Fruit fly (Drosophila melanogaster) whole organism, embryonic: ENCODE data around the gene CG13097.

Experiments used
- CG11085 ChIP-seq: fragments of 200-800 bp; sonication (Bioruptor generic); IDR thresholded peaks from 2 replicates; pipeline ENCODE4 v1.3.6; 2022; ENCODE audit warnings: missing biosample characterization, missing genetic modification characterization
- CG11247 ChIP-seq: fragments of 200-800 bp; sonication (Bioruptor generic); IDR thresholded peaks from 2 replicates; pipeline ENCODE4 v1.3.6; 2022; ENCODE audit warnings: missing biosample characterization, missing genetic modification characterization
- CG14050 ChIP-seq: fragments of 200-800 bp; sonication (Bioruptor generic); IDR thresholded peaks from 3 replicates; pipeline ENCODE4 v1.3.6; 2022; ENCODE audit warnings: missing biosample characterization, missing genetic modification characterization
- CG15479 ChIP-seq: fragments of 200-800 bp; sonication (Bioruptor generic); optimal IDR thresholded peaks from 3 replicates; lab custom pipeline; 2019; ENCODE audit warnings: missing biosample characterization, mild to moderate bottlenecking, missing genetic modification characterization, moderate library complexity
- CG1602 ChIP-seq: fragments of 200-800 bp; sonication (Bioruptor generic); optimal IDR thresholded peaks from 3 replicates; lab custom pipeline; 2016; ENCODE audit warnings: missing biosample characterization, missing genetic modification characterization
- CG34376 ChIP-seq: fragments of 200-800 bp; sonication (Bioruptor generic); optimal IDR thresholded peaks from 2 replicates; lab custom pipeline; 2018; ENCODE audit warnings: missing biosample characterization, mild to moderate bottlenecking, missing genetic modification characterization
- CG3995 ChIP-seq: fragments of 200-800 bp; sonication (Bioruptor generic); optimal IDR thresholded peaks from 3 replicates; lab custom pipeline; 2016; ENCODE audit warnings: missing biosample characterization, missing genetic modification characterization
- CG42726 ChIP-seq: fragments of 200-800 bp; sonication (Bioruptor generic); IDR thresholded peaks from 2 replicates; pipeline ENCODE4 v1.3.6; 2022; ENCODE audit warnings: missing biosample characterization, missing genetic modification characterization; ENCODE audit not compliant: partially characterized antibody
- CG4360 ChIP-seq: fragments of 200-800 bp; sonication (Bioruptor generic); IDR thresholded peaks from 2 replicates; pipeline ENCODE4 v1.3.6; 2022; ENCODE audit warnings: missing biosample characterization, missing genetic modification characterization
- CG4707 ChIP-seq: fragments of 200-800 bp; sonication (Bioruptor generic); optimal IDR thresholded peaks from 2 replicates; lab custom pipeline; 2018; ENCODE audit warnings: missing biosample characterization, mild to moderate bottlenecking, missing genetic modification characterization, moderate library complexity
- CG4730 ChIP-seq: fragments of 200-800 bp; sonication (Bioruptor generic); IDR thresholded peaks from 2 replicates; pipeline ENCODE4 v1.3.6; 2022; ENCODE audit warnings: missing biosample characterization, missing genetic modification characterization
- CG6765 ChIP-seq: fragments of 200-800 bp; sonication (Bioruptor generic); optimal IDR thresholded peaks from 3 replicates; lab custom pipeline; 2017; ENCODE audit warnings: missing biosample characterization, mild to moderate bottlenecking, missing genetic modification characterization
- CG7786 ChIP-seq: fragments of 200-800 bp; sonication (Bioruptor generic); optimal IDR thresholded peaks from 2 replicates; lab custom pipeline; 2016; ENCODE audit warnings: missing biosample characterization, missing genetic modification characterization
- CG8478 ChIP-seq: fragments of >200 bp; optimal IDR thresholded peaks from 2 replicates; lab custom pipeline; 2018
- CG9727 ChIP-seq: fragments of 200-800 bp; sonication (Bioruptor generic); optimal IDR thresholded peaks from 3 replicates; lab custom pipeline; 2017; ENCODE audit warnings: missing biosample characterization, mild to moderate bottlenecking, missing genetic modification characterization
- CrebB ChIP-seq: fragments of 200-800 bp; sonication (Bioruptor generic); optimal IDR thresholded peaks from 3 replicates; lab custom pipeline; 2018; ENCODE audit warnings: missing biosample characterization, mild to moderate bottlenecking, missing genetic modification characterization
- Deaf1 ChIP-seq: fragments of 200-800 bp; optimal IDR thresholded peaks from 3 replicates; lab custom pipeline; 2019; ENCODE audit warnings: missing biosample characterization, mild to moderate bottlenecking, missing genetic modification characterization, moderate library complexity
- Fer1 ChIP-seq: fragments of 200-800 bp; sonication (Bioruptor generic); optimal IDR thresholded peaks from 2 replicates; lab custom pipeline; 2017; ENCODE audit warnings: missing biosample characterization, mild to moderate bottlenecking, missing genetic modification characterization
- GATAe ChIP-seq: fragments of 200-800 bp; sonication (Bioruptor generic); conservative IDR thresholded peaks from 2 replicates; pipeline ENCODE4 v1.3.6; 2022; ENCODE audit warnings: missing biosample characterization, missing genetic modification characterization
- Gsc ChIP-seq: fragments of 200-800 bp; sonication (Bioruptor generic); IDR thresholded peaks from 2 replicates; pipeline ENCODE4 v1.3.6; 2022; ENCODE audit warnings: missing biosample characterization, missing genetic modification characterization
- H15 ChIP-seq: fragments of 200-800 bp; sonication (Bioruptor generic); IDR thresholded peaks from 3 replicates; pipeline ENCODE4 v1.3.6; 2022; ENCODE audit warnings: missing biosample characterization, missing genetic modification characterization
- HLH3B ChIP-seq: fragments of 200-800 bp; sonication (Bioruptor generic); IDR thresholded peaks from 2 replicates; pipeline ENCODE4 v1.3.6; 2022; ENCODE audit warnings: missing biosample characterization, missing genetic modification characterization
- Hmx ChIP-seq: fragments of 200-800 bp; sonication (Bioruptor generic); optimal IDR thresholded peaks from 2 replicates; lab custom pipeline; 2016; ENCODE audit warnings: missing biosample characterization, missing genetic modification characterization
- Hr51 ChIP-seq, 2 experiments: fragments of 200-800 bp; sonication (Bioruptor generic); optimal IDR thresholded peaks; 2 replicates in 1 of 2; 3 replicates in 1 of 2; lab custom pipeline; 2016 to 2018; ENCODE audit warnings: missing biosample characterization in 2 of 2, missing genetic modification characterization in 2 of 2, mild to moderate bottlenecking in 1 of 2, moderate library complexity in 1 of 2
- Lpt ChIP-seq: fragments of >200 bp; optimal IDR thresholded peaks from 2 replicates; lab custom pipeline; 2018; ENCODE audit warnings: missing biosample characterization, missing genetic modification characterization
- Mrtf ChIP-seq: fragments of 200-800 bp; sonication (Bioruptor generic); IDR thresholded peaks from 3 replicates; pipeline ENCODE4 v1.3.6; 2022; ENCODE audit warnings: missing biosample characterization, missing genetic modification characterization
- NC2α ChIP-seq: fragments of 200-800 bp; sonication (Bioruptor generic); optimal IDR thresholded peaks from 2 replicates; lab custom pipeline; 2016; ENCODE audit warnings: missing biosample characterization, missing genetic modification characterization
- NFAT ChIP-seq: fragments of 200-800 bp; sonication (Bioruptor generic); IDR thresholded peaks from 2 replicates; pipeline ENCODE4 v1.3.6; 2022; ENCODE audit warnings: missing biosample characterization, missing genetic modification characterization
- Sox100B ChIP-seq: fragments of 200-800 bp; sonication (Bioruptor generic); optimal IDR thresholded peaks from 3 replicates; lab custom pipeline; 2018; ENCODE audit warnings: missing biosample characterization, mild to moderate bottlenecking, missing genetic modification characterization
- abd-A ChIP-seq: fragments of 200-800 bp; sonication (Bioruptor generic); optimal IDR thresholded peaks from 3 replicates; lab custom pipeline; 2019; ENCODE audit warnings: missing biosample characterization, mild to moderate bottlenecking, missing genetic modification characterization, moderate library complexity
- aop ChIP-seq: fragments of 200-800 bp; sonication (Bioruptor generic); IDR thresholded peaks from 2 replicates; pipeline ENCODE4 v1.3.6; 2022; ENCODE audit warnings: missing biosample characterization, missing genetic modification characterization
- az2 ChIP-seq: fragments of 200-800 bp; sonication (Bioruptor generic); optimal IDR thresholded peaks from 3 replicates; lab custom pipeline; 2016; ENCODE audit warnings: missing biosample characterization, missing genetic modification characterization
- disco-r ChIP-seq: fragments of 200-800 bp; sonication (Bioruptor generic); optimal IDR thresholded peaks from 2 replicates; lab custom pipeline; 2016; ENCODE audit warnings: missing biosample characterization, missing genetic modification characterization
- fd64A ChIP-seq: fragments of 200-800 bp; sonication (Bioruptor generic); optimal IDR thresholded peaks from 3 replicates; lab custom pipeline; 2018; ENCODE audit warnings: missing biosample characterization, mild to moderate bottlenecking, missing genetic modification characterization
- gsb ChIP-seq: fragments of 200-800 bp; sonication (Bioruptor generic); IDR thresholded peaks from 2 replicates; pipeline ENCODE4 v1.3.6; 2022; ENCODE audit warnings: missing biosample characterization, missing genetic modification characterization
- inv ChIP-seq: fragments of 200-800 bp; sonication (Bioruptor generic); IDR thresholded peaks from 2 replicates; pipeline ENCODE4 v1.3.6; 2022; ENCODE audit warnings: missing biosample characterization, missing genetic modification characterization; ENCODE audit not compliant: partially characterized antibody
- kay ChIP-seq: fragments of 200-800 bp; sonication (Bioruptor generic); optimal IDR thresholded peaks from 2 replicates; lab custom pipeline; 2016; ENCODE audit warnings: missing biosample characterization, missing genetic modification characterization
- mirr ChIP-seq: fragments of 200-800 bp; sonication (Bioruptor generic); optimal IDR thresholded peaks from 3 replicates; lab custom pipeline; 2018; ENCODE audit warnings: missing biosample characterization, mild to moderate bottlenecking, missing genetic modification characterization
- nerfin-1 ChIP-seq: fragments of 200-800 bp; sonication (Bioruptor generic); optimal IDR thresholded peaks from 3 replicates; lab custom pipeline; 2019; ENCODE audit warnings: missing biosample characterization, mild to moderate bottlenecking, missing genetic modification characterization, moderate library complexity
- p53 ChIP-seq: fragments of 200-800 bp; sonication (Bioruptor generic); optimal IDR thresholded peaks from 2 replicates; lab custom pipeline; 2016; ENCODE audit warnings: missing biosample characterization, missing genetic modification characterization
- pnt ChIP-seq: fragments of 200-800 bp; sonication (Bioruptor generic); optimal IDR thresholded peaks from 3 replicates; lab custom pipeline; 2016; ENCODE audit warnings: missing biosample characterization, missing genetic modification characterization
- ro ChIP-seq: fragments of 200-800 bp; sonication (Bioruptor generic); IDR thresholded peaks from 2 replicates; pipeline ENCODE4 v1.3.6; 2022; ENCODE audit warnings: missing biosample characterization, missing genetic modification characterization
- sc ChIP-seq, 3 experiments: fragments of >200 bp in 2 of 3; fragments of 200-800 bp in 1 of 3; sonication (Bioruptor generic) in 1 of 3; optimal IDR thresholded peaks; 2 replicates in 2 of 3; 3 replicates in 1 of 3; lab custom pipeline; 2017; ENCODE audit warnings: mild to moderate bottlenecking in 1 of 3, missing biosample characterization in 1 of 3, missing genetic modification characterization in 1 of 3, missing genetic modification reagents in 1 of 3
- seq ChIP-seq: fragments of 200-800 bp; sonication (Bioruptor generic); IDR thresholded peaks from 2 replicates; pipeline ENCODE4 v1.3.6; 2022; ENCODE audit warnings: missing biosample characterization, missing genetic modification characterization
- sima ChIP-seq: fragments of 200-800 bp; sonication (Bioruptor generic); optimal IDR thresholded peaks from 2 replicates; lab custom pipeline; 2016; ENCODE audit warnings: missing biosample characterization, missing genetic modification characterization
- sisA ChIP-seq: fragments of 200-800 bp; sonication (Bioruptor generic); IDR thresholded peaks from 2 replicates; pipeline ENCODE4 v1.3.6; 2022; ENCODE audit warnings: missing biosample characterization, missing genetic modification characterization
- slou ChIP-seq: fragments of 200-800 bp; sonication (Bioruptor generic); optimal IDR thresholded peaks from 3 replicates; lab custom pipeline; 2016; ENCODE audit warnings: missing biosample characterization, missing genetic modification characterization
- sna ChIP-seq: fragments of 200-800 bp; sonication (Bioruptor generic); IDR thresholded peaks from 2 replicates; pipeline ENCODE4 v1.3.6; 2022; ENCODE audit warnings: missing biosample characterization, missing genetic modification characterization; ENCODE audit not compliant: partially characterized antibody
- tgo ChIP-seq: fragments of 200-800 bp; sonication (Bioruptor generic); IDR thresholded peaks from 3 replicates; pipeline ENCODE4 v1.3.6; 2022; ENCODE audit warnings: missing biosample characterization, missing genetic modification characterization
- tio ChIP-seq: fragments of 200-800 bp; sonication (Bioruptor generic); optimal IDR thresholded peaks from 2 replicates; lab custom pipeline; 2017; ENCODE audit warnings: missing biosample characterization, missing genetic modification characterization, inconsistent platforms
- z ChIP-seq: fragments of 200-800 bp; sonication (Bioruptor generic); IDR thresholded peaks from 3 replicates; pipeline ENCODE4 v1.3.6; 2022; ENCODE audit warnings: missing biosample characterization, missing genetic modification characterization

Gene CG13097

DNA sequence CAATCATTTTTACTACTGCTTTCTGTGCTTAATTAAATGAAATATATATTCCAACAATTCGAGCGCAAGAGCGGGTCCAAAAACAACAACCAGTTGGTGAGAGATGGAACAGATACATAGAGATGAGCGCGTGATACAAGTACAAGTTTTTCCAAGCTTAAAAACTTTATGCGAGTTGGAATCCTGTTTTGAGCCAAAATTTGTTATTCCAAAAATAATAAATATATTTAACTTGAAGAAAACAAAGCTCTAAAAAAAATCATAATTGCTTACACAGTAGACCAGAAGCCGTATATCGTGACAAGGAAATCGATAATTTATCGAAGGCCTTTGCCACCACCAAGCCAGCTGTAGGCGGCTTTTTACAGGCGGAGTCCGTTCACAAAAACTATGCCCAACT, at the start of gene CG13097, which contains the start of gene PIG-U (continued):
- TF ChIP-seq CG42726 (GFP tag; lab: Robert Waterston, UW) = peak; percentile 71; the same call in 1 of the 2 replicates
- no peak for TF ChIP-seq CG4707 (GFP tag; lab: Kevin White, UChicago)
- TF ChIP-seq NFAT (GFP tag; lab: Robert Waterston, UW) = peak; percentile 66
- peak; percentile 69 for TF ChIP-seq kay
- peak; percentile 84 for TF ChIP-seq az2 (GFP tag; lab: Kevin White, UChicago)
- TF ChIP-seq Hmx (GFP tag; lab: Kevin White, UChicago) = peak; percentile 35
- peak; percentile 77 for TF ChIP-seq CG11247 (GFP tag; lab: Robert Waterston, UW)
- peak; percentile 85 for TF ChIP-seq slou (GFP tag; lab: Kevin White, UChicago)
- peak; percentile 83 for TF ChIP-seq CG34376
- no peak for TF ChIP-seq CG15479 (GFP tag; lab: Kevin White, UChicago)
- peak; percentile 83 for TF ChIP-seq tgo (GFP tag; lab: Robert Waterston, UW)
- TF ChIP-seq disco-r (GFP tag; lab: Kevin White, UChicago) = peak; percentile 30
- TF ChIP-seq tio (GFP tag; lab: Kevin White, UChicago) = no peak
- no peak for TF ChIP-seq Sox100B (GFP tag; lab: Kevin White, UChicago)
- peak; percentile 84 for TF ChIP-seq Fer1 (GFP tag; lab: Kevin White, UChicago)
- TF ChIP-seq ro (GFP tag; lab: Robert Waterston, UW) = no peak
- TF ChIP-seq CG7786 (GFP tag; lab: Kevin White, UChicago) = peak; percentile 69
- peak; percentile 58 for TF ChIP-seq CG4730 (GFP tag; lab: Robert Waterston, UW)
- no peak for TF ChIP-seq abd-A
- TF ChIP-seq GATAe = no peak
- no peak for TF ChIP-seq NC2α
- peak; percentile 28; the same call in 1 of the 2 replicates for TF ChIP-seq CG11085 (GFP tag; lab: Robert Waterston, UW)
- peak; percentile 64 for TF ChIP-seq pnt
- TF ChIP-seq Lpt = no peak
- peak; percentile 66 to 76 for TF ChIP-seq Hr51 (GFP tag; optimal IDR thresholded peaks at IDR 0.05; lab: Kevin White, UChicago)
- peak; percentile 72; the same call in 2 of the 3 replicates for TF ChIP-seq CG14050
- no peak for TF ChIP-seq aop (GFP tag; lab: Robert Waterston, UW)
- peak; percentile 57 for TF ChIP-seq CG6765
- peak; percentile 53; the same call in 1 of the 2 replicates for TF ChIP-seq CG4360 (GFP tag; lab: Robert Waterston, UW)
- no peak for TF ChIP-seq z
- peak; percentile 76 for TF ChIP-seq sisA
- TF ChIP-seq H15 (GFP tag; lab: Robert Waterston, UW) = peak; percentile 77; the same call in 2 of the 3 replicates
- TF ChIP-seq mirr (GFP tag; lab: Kevin White, UChicago) = peak; percentile 23
- peak; percentile 6 for TF ChIP-seq p53
- TF ChIP-seq CG1602 (GFP tag; lab: Kevin White, UChicago) = peak; percentile 82
- peak; percentile 38 for TF ChIP-seq sima
- TF ChIP-seq seq (GFP tag; lab: Robert Waterston, UW) = no peak
- peak; percentile 88 for TF ChIP-seq inv
- peak; percentile 67; the same call in 1 of the 2 replicates for TF ChIP-seq HLH3B
- TF ChIP-seq CrebB (tag; lab: Kevin White, UChicago) = peak; percentile 30
- no peak for TF ChIP-seq Gsc (GFP tag; lab: Robert Waterston, UW)
- peak; percentile 35 for TF ChIP-seq Deaf1
- TF ChIP-seq CG9727 = peak; percentile 77
- TF ChIP-seq CG3995 (GFP tag; lab: Kevin White, UChicago) = peak; percentile 92
- TF ChIP-seq Mrtf (GFP tag; lab: Robert Waterston, UW) = no peak; the same call in 2 of the 3 replicates
- TF ChIP-seq sna (GFP tag; lab: Robert Waterston, UW) = peak; percentile 98
- TF ChIP-seq fd64A = peak; percentile 31
- TF ChIP-seq CG8478 (lab: Kevin White, UChicago) = no peak
- TF ChIP-seq nerfin-1 = peak; percentile 75
- TF ChIP-seq gsb (GFP tag; lab: Robert Waterston, UW) = no peak
- TF ChIP-seq sc (optimal IDR thresholded peaks at IDR 0.05; lab: Kevin White, UChicago) = no peak
- no peak for TF ChIP-seq sc (GFP tag; optimal IDR thresholded peaks at IDR 0.05; lab: Kevin White, UChicago)
